Fruit fly (Drosophila melanogaster): ENCODE results near the gene CG5555.
A peak's percentile ranks its signal among the peaks of the same experiment; 100 is the strongest.

Gene CG5555

DNA sequence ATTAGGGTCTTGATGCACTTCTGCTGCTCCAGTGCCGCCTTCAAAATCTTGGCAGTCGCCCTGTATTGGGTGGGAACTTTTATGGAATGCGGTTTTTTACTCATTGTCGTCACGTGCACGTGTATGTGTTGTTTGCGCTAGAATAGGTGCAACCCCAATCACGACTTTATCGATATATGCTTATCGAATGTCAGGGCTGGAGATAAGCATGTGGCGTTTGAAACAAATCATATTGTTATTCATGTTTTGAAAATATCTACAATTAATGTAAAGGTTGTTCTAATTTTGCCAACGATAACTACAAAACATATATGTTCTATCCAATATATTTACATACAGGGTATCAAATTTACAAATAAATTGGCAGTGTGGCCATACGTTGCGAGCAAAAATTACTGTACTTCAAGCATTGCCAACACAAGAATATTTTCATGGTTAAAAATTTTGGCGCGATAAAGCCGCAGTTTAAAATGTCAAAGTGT, 18.2 kb downstream of the CG5555 start, which contains the start of the genes CG42359 and Nsun5 (continued):
- TF ChIP-seq Ada2b (GFP tag; IDR thresholded peaks at IDR 0.05) (peak; percentile 89), CG18599 (GFP tag; optimal IDR thresholded peaks at IDR 0.05) (peak; percentile 89), CG10321 (GFP tag; IDR thresholded peaks at IDR 0.05) (peak; percentile 56; the same call in 1 of the 2 replicates), tin (GFP tag; optimal IDR thresholded peaks at IDR 0.05) (peak; percentile 94), amos (GFP tag; IDR thresholded peaks at IDR 0.05; ENCODE audit: partially characterized antibody) (peak; percentile 90), vvl (GFP tag; IDR thresholded peaks at IDR 0.05) (peak; percentile 96), Dll (GFP tag; IDR thresholded peaks at IDR 0.05; ENCODE audit: partially characterized antibody) (peak; percentile 97), crc (GFP tag; optimal IDR thresholded peaks at IDR 0.05) (peak; percentile 87), CG7786 (GFP tag; optimal IDR thresholded peaks at IDR 0.05) (peak; percentile 89), CG12744 (GFP tag; optimal IDR thresholded peaks at IDR 0.05) (peak; percentile 86), salm (tag; optimal IDR thresholded peaks at IDR 0.05) (peak; percentile 75), D19A (tag; optimal IDR thresholded peaks at IDR 0.05) (peak; percentile 81), chif (GFP tag; optimal IDR thresholded peaks at IDR 0.05) (peak; percentile 83 to 90), Taf1 (GFP tag; IDR thresholded peaks at IDR 0.05) (peak; percentile 80), CG14014 (GFP tag; IDR thresholded peaks at IDR 0.05) (peak; percentile 90), CG3407 (GFP tag; optimal IDR thresholded peaks at IDR 0.05) (peak; percentile 73), CG3065 (GFP tag; optimal IDR thresholded peaks at IDR 0.05) (peak; percentile 79), CG16815 (GFP tag; optimal IDR thresholded peaks at IDR 0.05) (peak; percentile 73), CG6689 (GFP tag; IDR thresholded peaks at IDR 0.05) (peak; percentile 91), CG7556 (GFP tag; optimal IDR thresholded peaks at IDR 0.05) (peak; percentile 81), Tbp (GFP tag; optimal IDR thresholded peaks at IDR 0.05) (no peak), CG2889 (GFP tag; IDR thresholded peaks at IDR 0.05) (peak; percentile 77), crol (GFP tag; IDR thresholded peaks at IDR 0.05) (no peak), CG18262 (tag; optimal IDR thresholded peaks at IDR 0.05) (peak; percentile 86), CG10147 (GFP tag; optimal IDR thresholded peaks at IDR 0.05) (peak; percentile 85), E2f2 (GFP tag; IDR thresholded peaks at IDR 0.05) (peak; percentile 98), CG8359 (GFP tag; optimal IDR thresholded peaks at IDR 0.05; ENCODE audit: borderline replicate concordance) (peak; percentile 64), nom (GFP tag; optimal IDR thresholded peaks at IDR 0.05) (peak; percentile 47), Hsf (GFP tag; optimal IDR thresholded peaks at IDR 0.05) (peak; percentile 95), CTCF (GFP tag; optimal IDR thresholded peaks at IDR 0.05) (peak; percentile 60), Fer3 (tag; optimal IDR thresholded peaks at IDR 0.05) (peak; percentile 86), CG16813 (GFP tag; IDR thresholded peaks at IDR 0.05; ENCODE audit: partially characterized antibody) (peak; percentile 90), CG15073 (GFP tag; optimal IDR thresholded peaks at IDR 0.05) (peak; percentile 10), chm (GFP tag; IDR thresholded peaks at IDR 0.05) (peak; percentile 90), cg (GFP tag; optimal IDR thresholded peaks at IDR 0.05) (peak; percentile 85), lola (GFP tag; optimal IDR thresholded peaks at IDR 0.05) (peak in 1 of 3 experiments; percentile 83), Antp (GFP tag; optimal IDR thresholded peaks at IDR 0.05) (peak; percentile 93), CG13296 (GFP tag; optimal IDR thresholded peaks at IDR 0.05) (peak; percentile 78), CG15269 (tag; optimal IDR thresholded peaks at IDR 0.05) (peak; percentile 86), Mrtf (GFP tag; IDR thresholded peaks at IDR 0.05) (peak; percentile 79), org-1 (GFP tag; optimal IDR thresholded peaks at IDR 0.05) (peak; percentile 67), ttk (GFP tag; IDR thresholded peaks at IDR 0.05) (peak; percentile 89), CG4854 (GFP tag; optimal IDR thresholded peaks at IDR 0.05) (peak; percentile 84), D19B (GFP tag; optimal IDR thresholded peaks at IDR 0.05) (peak; percentile 100), CG17328 (GFP tag; IDR thresholded peaks at IDR 0.05) (peak; percentile 92), CG2199 (GFP tag; IDR thresholded peaks at IDR 0.05) (peak; percentile 81; the same call in 2 of the 3 replicates), ems (GFP tag; optimal IDR thresholded peaks at IDR 0.05) (peak; percentile 94), CG6765 (GFP tag; optimal IDR thresholded peaks at IDR 0.05) (peak; percentile 65), ab (GFP tag; optimal IDR thresholded peaks at IDR 0.05) (peak; percentile 36), CG5245 (GFP tag; optimal IDR thresholded peaks at IDR 0.05) (peak; percentile 79), wor (GFP tag; IDR thresholded peaks at IDR 0.05) (peak; percentile 65)
